Fruit fly (Drosophila melanogaster) whole organism, pupa: ENCODE results near the gene CG17221.

Experiments
- CG10348 ChIP-seq: fragments of 200-800 bp; sonication (Bioruptor generic); IDR thresholded peaks from 2 replicates; pipeline ENCODE4 v1.3.6; 2022; ENCODE audit warnings: missing biosample characterization, missing genetic modification characterization
- CG12605 ChIP-seq: fragments of 200-800 bp; sonication (Bioruptor generic); IDR thresholded peaks from 2 replicates; pipeline ENCODE4 v1.3.6; 2022; ENCODE audit warnings: missing biosample characterization, missing genetic modification characterization
- CG13204 ChIP-seq: fragments of 200-800 bp; sonication (Bioruptor generic); optimal IDR thresholded peaks from 2 replicates; lab custom pipeline; 2018; ENCODE audit warnings: missing biosample characterization, mild to moderate bottlenecking, missing genetic modification characterization, moderate library complexity
- CG14655 ChIP-seq: fragments of 200-800 bp; sonication (Bioruptor generic); optimal IDR thresholded peaks from 3 replicates; lab custom pipeline; 2017; ENCODE audit warnings: mild to moderate bottlenecking, missing biosample characterization, missing genetic modification reagents, missing genetic modification characterization
- CG15710 ChIP-seq: fragments of 200-800 bp; sonication (Bioruptor generic); optimal IDR thresholded peaks from 2 replicates; lab custom pipeline; 2018; ENCODE audit warnings: missing biosample characterization, mild to moderate bottlenecking, missing genetic modification characterization, moderate library complexity
- CG17806 ChIP-seq: fragments of 200-800 bp; sonication (Bioruptor generic); optimal IDR thresholded peaks from 2 replicates; lab custom pipeline; 2018; ENCODE audit warnings: missing biosample characterization, mild to moderate bottlenecking, missing genetic modification characterization, moderate library complexity
- CG32121 ChIP-seq: fragments of 200-800 bp; sonication (Bioruptor generic); IDR thresholded peaks from 2 replicates; pipeline ENCODE4 v1.3.6; 2022; ENCODE audit warnings: missing biosample characterization, missing genetic modification characterization
- CG34367 ChIP-seq: fragments of 200-800 bp; sonication (Bioruptor generic); optimal IDR thresholded peaks from 2 replicates; lab custom pipeline; 2018; ENCODE audit warnings: missing biosample characterization, mild to moderate bottlenecking, missing genetic modification characterization
- CG4496 ChIP-seq: fragments of 200-800 bp; sonication (Bioruptor generic); IDR thresholded peaks from 3 replicates; pipeline ENCODE4 v1.3.6; 2022; ENCODE audit warnings: missing biosample characterization, missing genetic modification characterization
- CG8159 ChIP-seq: fragments of 200-800 bp; sonication (Bioruptor generic); optimal IDR thresholded peaks from 3 replicates; lab custom pipeline; 2018; ENCODE audit warnings: missing biosample characterization, mild to moderate bottlenecking, missing genetic modification characterization, moderate library complexity
- CG8301 ChIP-seq: fragments of 200-800 bp; sonication (Bioruptor generic); optimal IDR thresholded peaks from 2 replicates; lab custom pipeline; 2018; ENCODE audit warnings: missing biosample characterization, mild to moderate bottlenecking, missing genetic modification characterization
- CG9948 ChIP-seq: fragments of 200-800 bp; sonication (Bioruptor generic); optimal IDR thresholded peaks from 2 replicates; lab custom pipeline; 2018; ENCODE audit warnings: missing biosample characterization, mild to moderate bottlenecking, missing genetic modification characterization, moderate library complexity
- D1 ChIP-seq: fragments of 200-800 bp; sonication (Bioruptor generic); optimal IDR thresholded peaks from 2 replicates; lab custom pipeline; 2018; ENCODE audit warnings: missing biosample characterization, mild to moderate bottlenecking, missing genetic modification characterization, moderate library complexity
- EcR ChIP-seq: fragments of 200-800 bp; sonication (Bioruptor generic); optimal IDR thresholded peaks from 3 replicates; lab custom pipeline; 2019; ENCODE audit warnings: missing biosample characterization, missing genetic modification characterization, mild to moderate bottlenecking, moderate library complexity, missing genetic modification reagents
- Ets98B ChIP-seq: fragments of 200-800 bp; sonication (Bioruptor generic); IDR thresholded peaks from 2 replicates; pipeline ENCODE4 v1.3.6; 2022; ENCODE audit warnings: missing biosample characterization, missing genetic modification characterization
- Pif1A ChIP-seq: fragments of 200-800 bp; sonication (Bioruptor generic); optimal IDR thresholded peaks from 3 replicates; lab custom pipeline; 2016; ENCODE audit warnings: missing biosample characterization, missing genetic modification characterization
- Pif1B ChIP-seq: fragments of 200-800 bp; sonication (Bioruptor generic); optimal IDR thresholded peaks from 3 replicates; lab custom pipeline; 2016; ENCODE audit warnings: missing biosample characterization, missing genetic modification characterization
- Snoo ChIP-seq: fragments of 200-800 bp; sonication (Bioruptor generic); optimal IDR thresholded peaks from 3 replicates; lab custom pipeline; 2017; ENCODE audit warnings: missing biosample characterization, mild to moderate bottlenecking, missing genetic modification characterization, inconsistent platforms
- fd96Ca ChIP-seq: fragments of 200-800 bp; sonication (Bioruptor generic); IDR thresholded peaks from 3 replicates; pipeline ENCODE4 v1.3.6; 2022; ENCODE audit warnings: missing biosample characterization, missing genetic modification characterization
- gl ChIP-seq: fragments of 200-800 bp; sonication (Bioruptor generic); optimal IDR thresholded peaks from 2 replicates; lab custom pipeline; 2018; ENCODE audit warnings: missing biosample characterization, mild to moderate bottlenecking, missing genetic modification characterization
- rn ChIP-seq: fragments of 200-800 bp; sonication (Bioruptor generic); IDR thresholded peaks from 2 replicates; pipeline ENCODE4 v1.3.6; 2022; ENCODE audit warnings: missing biosample characterization, missing genetic modification characterization

The CG17221 gene

DNA sequence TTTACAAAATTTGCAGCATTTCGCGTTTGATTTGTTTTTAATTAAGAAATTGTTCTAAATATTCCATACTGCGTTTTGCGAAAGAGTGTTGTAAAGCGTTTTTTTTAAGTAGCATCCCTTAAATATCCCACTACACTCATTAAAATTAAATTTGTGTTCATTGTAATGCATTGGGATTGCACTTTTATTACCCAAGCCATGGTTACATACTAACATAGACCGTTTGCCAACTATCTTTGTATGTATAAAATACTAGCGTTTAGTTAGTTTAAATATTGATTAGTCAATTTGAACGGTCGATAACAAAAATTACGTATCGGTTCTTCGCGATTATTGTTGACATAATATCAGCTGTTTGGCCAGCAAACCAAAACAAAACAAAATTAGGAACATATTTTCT lies at the start of gene CG17221, which contains the start of gene cnir:
Gene CG17221 (plus strand): TSS at position 203 of the 400 bp plus-strand sequence.
Gene cnir (minus strand): TSS at position 39 of the 400 bp plus-strand sequence.
- TF ChIP-seq CG10348 (GFP tag; lab: Robert Waterston, UW) = no peak
- peak; percentile 61 for TF ChIP-seq Pif1A
- TF ChIP-seq Snoo (tag; lab: Kevin White, UChicago) = peak; percentile 46
- TF ChIP-seq Pif1B (GFP tag; lab: Kevin White, UChicago) = peak; percentile 73
- TF ChIP-seq CG17806 (tag; lab: Kevin White, UChicago) = peak; percentile 53
- TF ChIP-seq CG15710 (tag; lab: Kevin White, UChicago) = peak; percentile 58
- peak; percentile 60; the same call in 2 of the 3 replicates for TF ChIP-seq fd96Ca (GFP tag; lab: Robert Waterston, UW)
- TF ChIP-seq CG12605 (GFP tag; lab: Robert Waterston, UW) = no peak
- peak; percentile 56; the same call in 2 of the 3 replicates for TF ChIP-seq CG4496 (GFP tag; lab: Robert Waterston, UW)
- TF ChIP-seq CG9948 (tag; lab: Kevin White, UChicago) = peak; percentile 35
- TF ChIP-seq CG8159 (tag; lab: Kevin White, UChicago) = peak; percentile 47
- TF ChIP-seq CG34367 = peak; percentile 49
- TF ChIP-seq CG32121 (GFP tag; lab: Robert Waterston, UW) = no peak

dm6 chr2L:2992664-2993174 lies 47.1 kb upstream of the CG17221 start, which contains the start of the genes okr and CG3558:
Gene okr (minus strand): TSS chr2L:2992759.
Gene CG3558 (plus strand): TSS chr2L:2992870.
- no peak for TF ChIP-seq CG9948 (tag; lab: Kevin White, UChicago)

- TF ChIP-seq CG34367 (no peak), gl (tag; lab: Kevin White, UChicago) (no peak), CG4496 (GFP tag; lab: Robert Waterston, UW) (no peak), CG9948 (tag; lab: Kevin White, UChicago) (no peak), CG14655 (GFP tag; lab: Kevin White, UChicago) (no peak), CG8159 (tag; lab: Kevin White, UChicago) (no peak), CG8301 (tag; lab: Kevin White, UChicago) (no peak), CG17806 (tag; lab: Kevin White, UChicago) (no peak), rn (GFP tag; lab: Robert Waterston, UW) (no peak), CG15710 (tag; lab: Kevin White, UChicago) (no peak), CG10348 (GFP tag; lab: Robert Waterston, UW) (no peak), Pif1B (GFP tag; lab: Kevin White, UChicago) (no peak), CG12605 (GFP tag; lab: Robert Waterston, UW) (no peak), CG13204 (no peak), D1 (no peak)
Observed at dm6 chr2L:2993236-2993635, 46.5 kb upstream of the CG17221 start.

DNA sequence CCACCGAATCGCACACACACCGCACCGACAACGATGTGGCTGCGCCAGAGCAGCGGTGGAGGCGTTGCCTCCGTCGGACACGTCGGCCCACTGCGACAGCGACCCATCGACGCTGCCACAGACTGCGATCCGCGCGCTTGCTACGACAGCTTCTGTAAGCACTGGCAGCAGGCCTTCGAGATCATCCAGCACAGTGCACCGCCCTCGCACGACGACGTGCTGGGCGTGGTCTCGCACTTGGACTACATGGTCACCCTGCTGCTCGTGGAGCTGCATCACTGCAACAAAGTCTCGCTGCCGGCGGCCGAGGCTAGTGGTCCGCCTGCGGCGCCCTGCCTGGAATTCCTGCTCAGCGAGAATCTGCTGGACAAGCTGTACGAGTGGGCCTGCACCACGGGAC lies 46.1 kb upstream of the CG17221 start:
- TF ChIP-seq CG13204 = no peak
- peak; percentile 21; the same call in 1 of the 2 replicates for TF ChIP-seq CG32121 (GFP tag; lab: Robert Waterston, UW)
- TF ChIP-seq CG10348 (GFP tag; lab: Robert Waterston, UW) = no peak
- no peak for TF ChIP-seq CG8159 (tag; lab: Kevin White, UChicago)
- 0 out of 3 replicates have a peak, but pooled peaks have one; percentile 22 for TF ChIP-seq fd96Ca (GFP tag; lab: Robert Waterston, UW)
- no peak for TF ChIP-seq Snoo (tag; lab: Kevin White, UChicago)

DNA sequence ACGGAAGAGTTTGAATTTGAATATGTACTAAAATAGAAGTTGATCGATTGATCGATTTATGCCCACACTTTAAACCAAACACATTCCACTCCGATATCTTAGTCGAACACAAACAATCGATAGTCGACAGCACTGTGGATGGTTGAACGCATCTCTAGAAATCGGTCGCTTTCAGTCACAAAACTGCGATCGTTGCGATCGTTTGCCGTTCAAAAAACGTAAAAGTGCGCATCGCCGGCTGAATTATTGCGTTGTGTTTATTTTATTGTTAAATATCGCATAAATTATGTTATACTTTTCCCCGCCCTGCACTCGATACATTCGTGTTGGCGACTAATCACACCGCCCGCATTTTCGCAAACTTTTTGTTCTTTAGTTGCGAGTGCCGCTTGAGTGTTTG lies 40.7 kb upstream of the CG17221 start, which contains the start of gene Ccdc85:
Gene Ccdc85 (plus strand): TSS at position 174 of the 400 bp plus-strand sequence.
- TF ChIP-seq EcR (GFP tag; lab: Kevin White, UChicago) (peak; percentile 3), CG13204 (no peak), CG12605 (GFP tag; lab: Robert Waterston, UW) (0 out of 2 replicates have a peak, but pooled peaks have one; percentile 11), Ets98B (GFP tag; lab: Robert Waterston, UW) (no peak)

DNA sequence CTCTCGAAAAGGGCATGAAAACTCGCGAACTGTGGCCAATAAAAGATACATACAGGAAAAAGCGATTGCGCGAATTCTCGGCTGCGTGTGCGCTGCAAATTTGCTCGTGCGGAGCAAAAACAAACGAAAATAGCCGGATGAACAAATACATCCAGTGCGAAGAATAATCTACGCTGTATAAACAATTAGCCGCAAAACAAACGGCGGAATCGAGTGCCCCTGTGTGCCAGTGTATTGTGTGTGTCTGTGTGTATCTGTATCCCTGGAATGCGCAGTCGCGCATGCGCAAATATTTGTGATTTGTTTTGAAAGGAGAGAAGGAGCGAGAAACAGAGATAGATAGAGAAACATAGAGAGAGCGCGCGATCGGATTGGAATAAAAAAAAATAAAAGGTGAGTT lies 40.2 kb upstream of the CG17221 start:
- TF ChIP-seq gl (tag; lab: Kevin White, UChicago) (no peak), CG4496 (GFP tag; lab: Robert Waterston, UW) (0 out of 3 replicates have a peak, but pooled peaks have one; percentile 30)

DNA sequence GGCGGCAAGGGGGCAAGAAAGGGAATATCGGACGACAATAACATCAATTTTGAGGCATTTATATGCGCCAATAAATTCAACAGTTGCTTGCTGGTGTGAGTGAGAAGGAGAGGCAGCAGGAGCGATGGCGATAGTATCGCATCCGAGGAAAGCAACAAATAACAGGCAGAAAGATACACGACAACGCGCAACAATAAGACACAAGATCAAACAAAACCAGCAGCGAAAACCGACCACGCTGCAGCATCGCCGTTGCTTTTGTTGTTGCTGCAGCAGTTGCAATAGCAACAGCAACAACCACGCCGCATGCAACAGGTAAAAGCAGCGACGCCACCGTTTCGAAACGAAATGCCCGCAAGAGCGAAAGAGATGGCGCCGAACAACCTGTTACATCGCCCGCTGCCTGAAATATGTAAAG lies 39.2 kb upstream of the CG17221 start:
- TF ChIP-seq CG12605 (GFP tag; lab: Robert Waterston, UW) (peak; percentile 51; the same call in 1 of the 2 replicates), CG13204 (peak; percentile 50), Pif1A (no peak)
